Worm (Caenorhabditis elegans): ENCODE data around the gene lin-12.

- no peak for TF ChIP-seq aly-2 (tag; optimal IDR thresholded peaks at IDR 0.05)
- no peak for TF ChIP-seq snpc-4 (tag; optimal IDR thresholded peaks at IDR 0.05)
- TF ChIP-seq unc-30 (tag; optimal IDR thresholded peaks at IDR 0.05), result no peak
- TF ChIP-seq unc-62 (GFP tag; optimal IDR thresholded peaks at IDR 0.05), result no peak
- peak; percentile 8 for TF ChIP-seq pqm-1 (tag; optimal IDR thresholded peaks at IDR 0.05)
- TF ChIP-seq lin-13 (GFP tag; optimal IDR thresholded peaks at IDR 0.05), result no peak
- no peak for TF ChIP-seq nhr-28 (tag; optimal IDR thresholded peaks at IDR 0.05)
- TF ChIP-seq ama-1 (optimal IDR thresholded peaks at IDR 0.05), result no peak
- TF ChIP-seq ztf-11 (tag; optimal IDR thresholded peaks at IDR 0.05), result no peak
These were observed 36.2 kb downstream of the lin-12 start for ce11 chrIII:9035037-9035436.
